Fruit fly (Drosophila melanogaster): ENCODE results near the gene CG9922.

Gene CG9922

dm6 chr3R:14051391-14051852, 15.2 kb upstream of the CG9922 start (continued):
- TF ChIP-seq zf30C (GFP tag; optimal IDR thresholded peaks at IDR 0.05) (no peak), bigmax (GFP tag; optimal IDR thresholded peaks at IDR 0.05) (peak; percentile 83), eyg (GFP tag; optimal IDR thresholded peaks at IDR 0.05) (no peak), ci (GFP tag; IDR thresholded peaks at IDR 0.05) (no peak), CG6765 (GFP tag; optimal IDR thresholded peaks at IDR 0.05) (no peak), eve (GFP tag; optimal IDR thresholded peaks at IDR 0.05) (peak in 1 of 2 experiments; percentile 73), emc (GFP tag; optimal IDR thresholded peaks at IDR 0.05) (no peak), dimm (GFP tag; IDR thresholded peaks at IDR 0.05) (no peak), mirr (GFP tag; optimal IDR thresholded peaks at IDR 0.05) (peak; percentile 54), chm (GFP tag; IDR thresholded peaks at IDR 0.05) (no peak), nmo (GFP tag; optimal IDR thresholded peaks at IDR 0.05) (no peak), CG2129 (GFP tag; IDR thresholded peaks at IDR 0.05; ENCODE audit: partially characterized antibody) (no peak), pfk (GFP tag; optimal IDR thresholded peaks at IDR 0.05) (peak; percentile 61), z (GFP tag; IDR thresholded peaks at IDR 0.05) (peak; percentile 67; the same call in 1 of the 3 replicates), Hand (GFP tag; optimal IDR thresholded peaks at IDR 0.05) (no peak), sima (GFP tag; optimal IDR thresholded peaks at IDR 0.05) (no peak), Dip3 (GFP tag; optimal IDR thresholded peaks at IDR 0.05) (no peak), dm (GFP tag; optimal IDR thresholded peaks at IDR 0.05) (peak; percentile 74), MTF-1 (GFP tag; optimal IDR thresholded peaks at IDR 0.05; ENCODE audit: borderline replicate concordance) (no peak), CG10959 (GFP tag; IDR thresholded peaks at IDR 0.05) (no peak), Nf-YB (GFP tag; optimal IDR thresholded peaks at IDR 0.05) (no peak), CG10543 (GFP tag; optimal IDR thresholded peaks at IDR 0.05) (peak; percentile 38), CG4707 (GFP tag; optimal IDR thresholded peaks at IDR 0.05) (no peak), Drgx (GFP tag; IDR thresholded peaks at IDR 0.05) (0 out of 2 replicates have a peak, but pooled peaks have one; percentile 18), CG8765 (GFP tag; IDR thresholded peaks at IDR 0.05) (no peak), row (GFP tag; IDR thresholded peaks at IDR 0.05) (no peak), CG18476 (GFP tag; optimal IDR thresholded peaks at IDR 0.05) (no peak), CG7928 (GFP tag; optimal IDR thresholded peaks at IDR 0.05) (no peak), ro (GFP tag; IDR thresholded peaks at IDR 0.05) (no peak), MBD-R2 (GFP tag; IDR thresholded peaks at IDR 0.05) (no peak), CG14050 (GFP tag; IDR thresholded peaks at IDR 0.05) (no peak), peb (GFP tag; IDR thresholded peaks at IDR 0.05) (no peak), TFAM (GFP tag; optimal IDR thresholded peaks at IDR 0.05) (no peak), Meics (GFP tag; optimal IDR thresholded peaks at IDR 0.05) (no peak), YL-1 (GFP tag; optimal IDR thresholded peaks at IDR 0.05) (no peak), hb (GFP tag; IDR thresholded peaks at IDR 0.05; ENCODE audit: partially characterized antibody) (no peak), salm (tag; optimal IDR thresholded peaks at IDR 0.05) (no peak), CG12769 (tag; optimal IDR thresholded peaks at IDR 0.05) (peak; percentile 39), CG13287 (GFP tag; IDR thresholded peaks at IDR 0.05; ENCODE audit: partially characterized antibody) (peak; percentile 19; the same call in 1 of the 2 replicates), Fer1 (GFP tag; optimal IDR thresholded peaks at IDR 0.05) (peak; percentile 16), CG17612 (GFP tag; IDR thresholded peaks at IDR 0.05) (no peak), gcm2 (GFP tag; optimal IDR thresholded peaks at IDR 0.05) (no peak), C15 (GFP tag; IDR thresholded peaks at IDR 0.05) (no peak), Lim3 (GFP tag; IDR thresholded peaks at IDR 0.05) (no peak), grau (tag; optimal IDR thresholded peaks at IDR 0.05) (no peak), HmgD (GFP tag; optimal IDR thresholded peaks at IDR 0.05) (no peak), CG8290 (GFP tag; optimal IDR thresholded peaks at IDR 0.05) (no peak), CG8290 (tag; optimal IDR thresholded peaks at IDR 0.05) (peak in 1 of 2 experiments; percentile 38), exex (tag; optimal IDR thresholded peaks at IDR 0.05) (peak; percentile 32), CG12299 (tag; optimal IDR thresholded peaks at IDR 0.05) (no peak), p53 (GFP tag; optimal IDR thresholded peaks at IDR 0.05) (no peak), HLH4C (GFP tag; IDR thresholded peaks at IDR 0.05; ENCODE audit: partially characterized antibody) (no peak)
